Fruit fly (Drosophila melanogaster) whole organism: ENCODE measurements around the gene orb2.

Source experiments
- CG8478 ChIP-seq: fragments of >200 bp; optimal IDR thresholded peaks from 2 replicates; lab custom pipeline; 2018; ENCODE audit warnings: inconsistent platforms
- EcR ChIP-seq, 2 experiments: fragments of >200 bp; optimal IDR thresholded peaks; 2 replicates each; lab custom pipeline; 2017; ENCODE audit warnings: missing biosample characterization in 2 of 2, missing genetic modification characterization in 2 of 2, missing genetic modification reagents in 2 of 2
- pan ChIP-seq: fragments of >200 bp; optimal IDR thresholded peaks from 2 replicates; lab custom pipeline; 2017
- usp ChIP-seq: fragments of >200 bp; optimal IDR thresholded peaks from 2 replicates; lab custom pipeline; 2017; ENCODE audit warnings: missing biosample characterization, missing genetic modification characterization, mixed read lengths

- TF ChIP-seq usp (no peak), pan (lab: Kevin White, UChicago) (no peak), CG8478 (lab: Kevin White, UChicago) (no peak), EcR (GFP tag; optimal IDR thresholded peaks at IDR 0.05; lab: Kevin White, UChicago) (no peak)
Observed at dm6 chr3L:8925679-8926078, 28.6 kb downstream of the orb2 start.
